Fruit fly (Drosophila melanogaster): ENCODE data around the gene lost.

DNA sequence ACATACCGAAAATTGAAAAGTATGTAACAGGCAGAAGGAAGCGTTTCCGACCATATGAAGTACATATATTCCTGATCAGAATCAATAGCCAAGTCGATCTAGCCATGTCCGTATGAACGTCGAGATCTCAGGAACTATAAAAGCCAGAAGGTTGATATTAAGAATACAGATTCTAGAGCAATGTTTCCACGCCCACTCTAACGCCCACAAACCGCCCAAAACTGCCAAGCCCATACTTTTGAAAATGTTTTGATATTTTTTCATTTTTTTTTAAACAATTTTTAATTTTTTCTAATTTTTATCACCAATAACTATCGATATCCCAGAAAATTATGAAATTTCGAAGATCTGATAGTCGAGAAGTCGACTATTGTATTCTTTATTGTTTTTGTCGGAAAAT lies 40.9 kb upstream of the lost start:
- TF ChIP-seq cic (GFP tag; optimal IDR thresholded peaks at IDR 0.05) (no peak), Clk (GFP tag; optimal IDR thresholded peaks at IDR 0.05) (no peak), toe (GFP tag; optimal IDR thresholded peaks at IDR 0.05) (no peak), bab1 (GFP tag; optimal IDR thresholded peaks at IDR 0.05) (no peak), ovo (GFP tag; optimal IDR thresholded peaks at IDR 0.05) (no peak), CG5204 (GFP tag; optimal IDR thresholded peaks at IDR 0.05) (no peak), CG33017 (tag; optimal IDR thresholded peaks at IDR 0.05) (no peak), CG7045 (GFP tag; optimal IDR thresholded peaks at IDR 0.05) (no peak), cnc (optimal IDR thresholded peaks at IDR 0.05) (no peak), Mnt (GFP tag; optimal IDR thresholded peaks at IDR 0.05) (no peak)
